Fruit fly (Drosophila melanogaster) Kc167 (cell line): ENCODE data around the gene Tlk.

Experiments
- Myc ChIP-seq: fragments of >200 bp; optimal IDR thresholded peaks from 2 replicates; lab custom pipeline; 2017; ENCODE audit warnings: missing external identifiers
- Sin3A ChIP-seq: fragments of >200 bp; optimal IDR thresholded peaks from 2 replicates; lab custom pipeline; 2018; ENCODE audit warnings: missing external identifiers

DNA sequence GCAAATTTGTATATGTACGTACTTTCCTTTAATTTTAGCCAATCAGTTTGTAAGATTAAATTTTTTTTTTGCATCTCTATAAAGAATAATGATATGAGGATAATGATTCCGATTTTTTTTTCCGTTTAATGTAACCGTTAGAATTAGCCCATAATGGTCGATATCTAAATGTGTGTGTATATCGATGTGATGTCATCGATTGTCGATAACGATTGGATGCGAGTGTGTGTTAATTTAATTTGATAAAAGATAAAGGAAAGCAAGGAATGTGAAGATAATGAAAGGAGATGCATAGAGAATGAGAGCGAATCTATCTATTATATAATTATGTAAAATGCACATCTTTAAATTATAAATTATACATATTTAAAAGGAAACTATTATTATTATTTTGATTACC lies 68.6 kb downstream of the Tlk start:
- TF ChIP-seq Myc (lab: Kevin White, UChicago) = no peak
- no peak for TF ChIP-seq Sin3A (lab: Kevin White, UChicago)
